Fruit fly (Drosophila melanogaster): Measurements from ENCODE around the gene 140up.

140up gene

dm6 chr3R:14122347-14122812 lies 3.0 kb downstream of the 140up start, which contains the start of the genes Abi and twf (continued):
- TF ChIP-seq CG7928 (GFP tag; optimal IDR thresholded peaks at IDR 0.05), result no peak
- TF ChIP-seq CG1832 (GFP tag; optimal IDR thresholded peaks at IDR 0.05), result no peak
- no peak for TF ChIP-seq CG1233 (GFP tag; optimal IDR thresholded peaks at IDR 0.05)
- no peak for TF ChIP-seq CG2199 (GFP tag; IDR thresholded peaks at IDR 0.05)
- peak; percentile 38 for TF ChIP-seq Hmx (GFP tag; optimal IDR thresholded peaks at IDR 0.05)
- TF ChIP-seq Doc2 (GFP tag; IDR thresholded peaks at IDR 0.05), result no peak
- peak; percentile 39 for TF ChIP-seq CG13624 (GFP tag; optimal IDR thresholded peaks at IDR 0.05)
- TF ChIP-seq CG7963 (GFP tag; IDR thresholded peaks at IDR 0.05; ENCODE audit: partially characterized antibody), result no peak
- peak; percentile 52; the same call in 1 of the 2 replicates for TF ChIP-seq CG4404 (GFP tag; IDR thresholded peaks at IDR 0.05)
- no peak for TF ChIP-seq CG2129 (GFP tag; IDR thresholded peaks at IDR 0.05; ENCODE audit: partially characterized antibody)
- TF ChIP-seq sob (GFP tag; IDR thresholded peaks at IDR 0.05), result peak; percentile 80
- TF ChIP-seq sna (GFP tag; IDR thresholded peaks at IDR 0.05; ENCODE audit: partially characterized antibody), result no peak
- TF ChIP-seq fd96Cb (tag; optimal IDR thresholded peaks at IDR 0.05), result peak; percentile 30
- no peak for TF ChIP-seq Lim3 (GFP tag; IDR thresholded peaks at IDR 0.05)
- peak; percentile 85 for TF ChIP-seq Max (GFP tag; optimal IDR thresholded peaks at IDR 0.05)
- peak; percentile 57 for TF ChIP-seq gsb-n (tag; optimal IDR thresholded peaks at IDR 0.05)
- peak; percentile 81 for TF ChIP-seq gem (tag; optimal IDR thresholded peaks at IDR 0.05)
- TF ChIP-seq CG6654 (GFP tag; optimal IDR thresholded peaks at IDR 0.05), result no peak
- peak; percentile 46 for TF ChIP-seq pho (GFP tag; optimal IDR thresholded peaks at IDR 0.05)
- TF ChIP-seq CG8388 (GFP tag; optimal IDR thresholded peaks at IDR 0.05), result peak; percentile 60
- TF ChIP-seq CG8944 (GFP tag; optimal IDR thresholded peaks at IDR 0.05), result peak; percentile 33
- TF ChIP-seq CG9727 (GFP tag; optimal IDR thresholded peaks at IDR 0.05), result peak; percentile 66
- no peak for TF ChIP-seq sr (GFP tag; IDR thresholded peaks at IDR 0.05)
- peak; percentile 55 for TF ChIP-seq CG7372 (GFP tag; IDR thresholded peaks at IDR 0.05)
- TF ChIP-seq CG15514 (GFP tag; optimal IDR thresholded peaks at IDR 0.05), result peak; percentile 62
- TF ChIP-seq ttk (GFP tag; IDR thresholded peaks at IDR 0.05), result peak; percentile 41
- peak; percentile 49 for TF ChIP-seq Abd-B (GFP tag; optimal IDR thresholded peaks at IDR 0.05)
- TF ChIP-seq klu (GFP tag; IDR thresholded peaks at IDR 0.05), result peak; percentile 46; the same call in 1 of the 2 replicates
- peak; percentile 71 for TF ChIP-seq Ptx1 (GFP tag; IDR thresholded peaks at IDR 0.05)
- peak; percentile 13 for TF ChIP-seq tap (tag; optimal IDR thresholded peaks at IDR 0.05)
- TF ChIP-seq Sry-β (GFP tag; optimal IDR thresholded peaks at IDR 0.05), result peak; percentile 89
- peak; percentile 54 for TF ChIP-seq CG12104 (GFP tag; optimal IDR thresholded peaks at IDR 0.05)
- peak; percentile 50 for TF ChIP-seq slp2 (GFP tag; optimal IDR thresholded peaks at IDR 0.05)
- peak; percentile 64 for TF ChIP-seq NfI (GFP tag; optimal IDR thresholded peaks at IDR 0.05)
- TF ChIP-seq CG34422 (GFP tag; IDR thresholded peaks at IDR 0.05), result peak; percentile 60; the same call in 1 of the 3 replicates
- TF ChIP-seq CG43689 (GFP tag; IDR thresholded peaks at IDR 0.05), result no peak
- no peak for TF ChIP-seq dimm (GFP tag; IDR thresholded peaks at IDR 0.05)
- peak; percentile 63 for TF ChIP-seq Ets97D (GFP tag; optimal IDR thresholded peaks at IDR 0.05)
- peak; percentile 60; the same call in 1 of the 2 replicates for TF ChIP-seq stc (GFP tag; IDR thresholded peaks at IDR 0.05)

dm6 chr3R:14118350-14118749 lies 7.0 kb downstream of the 140up start, which contains the start of gene Kif19A:
Gene Kif19A (minus strand): TSS chr3R:14118450.
- TF ChIP-seq sc (optimal IDR thresholded peaks at IDR 0.05) (no peak), sc (GFP tag; optimal IDR thresholded peaks at IDR 0.05) (no peak), BtbVII (GFP tag; optimal IDR thresholded peaks at IDR 0.05) (no peak), CG9797 (GFP tag; optimal IDR thresholded peaks at IDR 0.05) (no peak), Med (GFP tag) (peak; percentile 19), CHES-1-like (GFP tag; optimal IDR thresholded peaks at IDR 0.05) (no peak), twi (tag; optimal IDR thresholded peaks at IDR 0.05) (no peak)

Data from whole organism, embryonic.